Fruit fly (Drosophila melanogaster) whole organism, embryonic: Measurements from ENCODE around the gene Eip93F.

Experiments used
- ATbp ChIP-seq: fragments of 200-800 bp; sonication (Bioruptor generic); optimal IDR thresholded peaks from 2 replicates; lab custom pipeline; 2017; ENCODE audit warnings: missing biosample characterization, mild to moderate bottlenecking, missing genetic modification characterization, missing genetic modification reagents
- Asciz ChIP-seq: fragments of 200-800 bp; sonication (Bioruptor generic); optimal IDR thresholded peaks from 2 replicates; lab custom pipeline; 2017; ENCODE audit warnings: missing biosample characterization, mild to moderate bottlenecking, missing genetic modification characterization, missing genetic modification reagents
- B-H1 ChIP-seq: fragments of 200-800 bp; sonication (Bioruptor generic); IDR thresholded peaks from 3 replicates; pipeline ENCODE4 v1.3.6; 2022; ENCODE audit warnings: missing biosample characterization, missing genetic modification characterization
- CG10321 ChIP-seq: fragments of 200-800 bp; sonication (Bioruptor generic); IDR thresholded peaks from 2 replicates; pipeline ENCODE4 v1.3.6; 2022; ENCODE audit warnings: missing biosample characterization, missing genetic modification characterization
- CG11085 ChIP-seq: fragments of 200-800 bp; sonication (Bioruptor generic); IDR thresholded peaks from 2 replicates; pipeline ENCODE4 v1.3.6; 2022; ENCODE audit warnings: missing biosample characterization, missing genetic modification characterization
- CG11398 ChIP-seq: fragments of 200-800 bp; sonication (Bioruptor generic); optimal IDR thresholded peaks from 2 replicates; lab custom pipeline; 2016; ENCODE audit warnings: missing biosample characterization, missing genetic modification characterization
- CG11456 ChIP-seq: fragments of 200-800 bp; sonication (Bioruptor generic); IDR thresholded peaks from 3 replicates; pipeline ENCODE4 v1.3.6; 2022; ENCODE audit warnings: missing biosample characterization, missing genetic modification characterization
- CG11560 ChIP-seq: fragments of 200-800 bp; sonication (Bioruptor generic); IDR thresholded peaks from 3 replicates; pipeline ENCODE4 v1.3.6; 2022; ENCODE audit warnings: missing biosample characterization, missing genetic modification characterization
- CG12236 ChIP-seq: fragments of 200-800 bp; sonication (Bioruptor generic); optimal IDR thresholded peaks from 2 replicates; lab custom pipeline; 2016; ENCODE audit warnings: missing biosample characterization, missing genetic modification characterization
- CG16815 ChIP-seq: fragments of 200-800 bp; sonication (Bioruptor generic); optimal IDR thresholded peaks from 3 replicates; lab custom pipeline; 2017; ENCODE audit warnings: missing biosample characterization, mild to moderate bottlenecking, missing genetic modification characterization
- CG17186 ChIP-seq: fragments of 200-800 bp; sonication (Bioruptor generic); optimal IDR thresholded peaks from 3 replicates; lab custom pipeline; 2017; ENCODE audit warnings: missing biosample characterization, missing genetic modification reagents, missing genetic modification characterization
- CG17829 ChIP-seq: fragments of 200-800 bp; optimal IDR thresholded peaks from 2 replicates; lab custom pipeline; 2019; ENCODE audit warnings: missing biosample characterization, mild to moderate bottlenecking, missing genetic modification characterization, moderate library complexity
- CG2116 ChIP-seq: fragments of 200-800 bp; sonication (Bioruptor generic); optimal IDR thresholded peaks from 3 replicates; lab custom pipeline; 2018; ENCODE audit warnings: missing biosample characterization, mild to moderate bottlenecking, missing genetic modification characterization
- CG3065 ChIP-seq: fragments of 200-800 bp; sonication (Bioruptor generic); optimal IDR thresholded peaks from 2 replicates; lab custom pipeline; 2016; ENCODE audit warnings: missing biosample characterization, missing genetic modification characterization
- CG3407 ChIP-seq: fragments of 200-800 bp; sonication (Bioruptor generic); optimal IDR thresholded peaks from 2 replicates; lab custom pipeline; 2018; ENCODE audit warnings: missing biosample characterization, mild to moderate bottlenecking, missing genetic modification characterization
- CG34224 ChIP-seq: fragments of 200-800 bp; sonication (Bioruptor generic); IDR thresholded peaks from 3 replicates; pipeline ENCODE4 v1.3.6; 2022; ENCODE audit warnings: missing biosample characterization, missing genetic modification characterization; ENCODE audit not compliant: partially characterized antibody
- CG3847 ChIP-seq: fragments of 200-800 bp; sonication (Bioruptor generic); IDR thresholded peaks from 2 replicates; pipeline ENCODE4 v1.3.6; 2022; ENCODE audit warnings: missing biosample characterization, missing genetic modification characterization
- CG6272 ChIP-seq: fragments of 200-800 bp; sonication (Bioruptor generic); IDR thresholded peaks from 2 replicates; pipeline ENCODE4 v1.3.6; 2022; ENCODE audit warnings: missing biosample characterization, missing genetic modification characterization
- CG6765 ChIP-seq: fragments of 200-800 bp; sonication (Bioruptor generic); optimal IDR thresholded peaks from 3 replicates; lab custom pipeline; 2017; ENCODE audit warnings: missing biosample characterization, mild to moderate bottlenecking, missing genetic modification characterization
- CG9932 ChIP-seq: fragments of 200-800 bp; sonication (Bioruptor generic); IDR thresholded peaks from 2 replicates; pipeline ENCODE4 v1.3.6; 2022; ENCODE audit warnings: missing biosample characterization, missing genetic modification characterization
- Camta ChIP-seq: fragments of 200-800 bp; sonication (Bioruptor generic); optimal IDR thresholded peaks from 2 replicates; lab custom pipeline; 2016; ENCODE audit warnings: missing biosample characterization, missing genetic modification characterization
- Elba2 ChIP-seq: fragments of 200-800 bp; sonication (Bioruptor generic); optimal IDR thresholded peaks from 3 replicates; lab custom pipeline; 2016; ENCODE audit warnings: missing biosample characterization, missing genetic modification characterization
- Ets65A ChIP-seq: fragments of 200-800 bp; sonication (Bioruptor generic); peaks from one replicate; lab custom pipeline; 2016; ENCODE audit warnings: missing biosample characterization, missing genetic modification characterization
- Ets97D ChIP-seq: fragments of 200-800 bp; sonication (Bioruptor generic); optimal IDR thresholded peaks from 3 replicates; lab custom pipeline; 2016; ENCODE audit warnings: missing biosample characterization, missing genetic modification characterization
- H15 ChIP-seq: fragments of 200-800 bp; sonication (Bioruptor generic); IDR thresholded peaks from 3 replicates; pipeline ENCODE4 v1.3.6; 2022; ENCODE audit warnings: missing biosample characterization, missing genetic modification characterization
- Hr39 ChIP-seq: fragments of >200 bp; optimal IDR thresholded peaks from 2 replicates; lab custom pipeline; 2017
- MESR4 ChIP-seq: fragments of 200-800 bp; sonication (Bioruptor generic); optimal IDR thresholded peaks from 2 replicates; lab custom pipeline; 2018; ENCODE audit warnings: missing biosample characterization, mild to moderate bottlenecking, missing genetic modification characterization, moderate library complexity
- Med ChIP-seq: fragments of 200-800 bp; sonication (Bioruptor generic); peaks from one replicate; lab custom pipeline; 2016; ENCODE audit warnings: missing biosample characterization, missing genetic modification characterization, mild to moderate bottlenecking, inconsistent platforms, moderate library complexity
- Mrtf ChIP-seq: fragments of 200-800 bp; sonication (Bioruptor generic); IDR thresholded peaks from 3 replicates; pipeline ENCODE4 v1.3.6; 2022; ENCODE audit warnings: missing biosample characterization, missing genetic modification characterization
- Nf-YB ChIP-seq: fragments of 200-800 bp; sonication (Bioruptor generic); optimal IDR thresholded peaks from 3 replicates; lab custom pipeline; 2019; ENCODE audit warnings: missing biosample characterization, mild to moderate bottlenecking, missing genetic modification characterization, moderate library complexity
- PHDP ChIP-seq: fragments of 200-800 bp; sonication (Bioruptor generic); optimal IDR thresholded peaks from 3 replicates; lab custom pipeline; 2018; ENCODE audit warnings: missing biosample characterization, mild to moderate bottlenecking, missing genetic modification characterization, moderate library complexity
- Scr ChIP-seq: fragments of 200-800 bp; sonication (Bioruptor generic); IDR thresholded peaks from 2 replicates; pipeline ENCODE4 v1.3.6; 2022; ENCODE audit warnings: missing biosample characterization, missing genetic modification characterization; ENCODE audit not compliant: partially characterized antibody
- Sry-β ChIP-seq: fragments of 200-800 bp; sonication (Bioruptor generic); optimal IDR thresholded peaks from 2 replicates; lab custom pipeline; 2018; ENCODE audit warnings: missing biosample characterization, mild to moderate bottlenecking, missing genetic modification characterization, moderate library complexity
- Xrp1 ChIP-seq: fragments of 200-800 bp; sonication (Bioruptor generic); IDR thresholded peaks from 2 replicates; pipeline ENCODE4 v1.3.6; 2022; ENCODE audit warnings: missing biosample characterization, missing genetic modification characterization
- bigmax ChIP-seq: fragments of 200-800 bp; sonication (Bioruptor generic); optimal IDR thresholded peaks from 2 replicates; lab custom pipeline; 2018; ENCODE audit warnings: missing biosample characterization, mild to moderate bottlenecking, missing genetic modification characterization
- cwo ChIP-seq: fragments of 200-800 bp; sonication (Bioruptor generic); optimal IDR thresholded peaks from 3 replicates; lab custom pipeline; 2017; ENCODE audit warnings: missing biosample characterization, missing genetic modification characterization, mild to moderate bottlenecking, moderate library complexity, missing genetic modification reagents
- dati ChIP-seq: fragments of 200-800 bp; sonication (Bioruptor generic); IDR thresholded peaks from 2 replicates; pipeline ENCODE4 v1.3.6; 2022; ENCODE audit warnings: missing biosample characterization, missing genetic modification characterization
- dmrt11E ChIP-seq: fragments of 200-800 bp; sonication (Bioruptor generic); optimal IDR thresholded peaks from 3 replicates; lab custom pipeline; 2018; ENCODE audit warnings: missing biosample characterization, mild to moderate bottlenecking, missing genetic modification characterization, moderate library complexity
- ftz-f1 ChIP-seq: fragments of 200-800 bp; sonication (Bioruptor generic); optimal IDR thresholded peaks from 2 replicates; lab custom pipeline; 2016; ENCODE audit warnings: missing biosample characterization, missing genetic modification characterization
- gcm ChIP-seq: fragments of 200-800 bp; sonication (Bioruptor generic); optimal IDR thresholded peaks from 2 replicates; lab custom pipeline; 2019; ENCODE audit warnings: missing biosample characterization, mild to moderate bottlenecking, missing genetic modification characterization, moderate library complexity
- ind ChIP-seq: fragments of 200-800 bp; sonication (Bioruptor generic); optimal IDR thresholded peaks from 3 replicates; lab custom pipeline; 2016; ENCODE audit warnings: missing biosample characterization, missing genetic modification characterization
- inv ChIP-seq: fragments of 200-800 bp; sonication (Bioruptor generic); IDR thresholded peaks from 2 replicates; pipeline ENCODE4 v1.3.6; 2022; ENCODE audit warnings: missing biosample characterization, missing genetic modification characterization; ENCODE audit not compliant: partially characterized antibody
- luna ChIP-seq: fragments of 200-800 bp; sonication (Bioruptor generic); optimal IDR thresholded peaks from 2 replicates; lab custom pipeline; 2016; ENCODE audit warnings: missing biosample characterization, missing genetic modification characterization
- repo ChIP-seq: fragments of 200-800 bp; sonication (Bioruptor generic); optimal IDR thresholded peaks from 2 replicates; lab custom pipeline; 2016; ENCODE audit warnings: missing biosample characterization, missing genetic modification characterization
- row ChIP-seq: fragments of 200-800 bp; sonication (Bioruptor generic); IDR thresholded peaks from 3 replicates; pipeline ENCODE4 v1.3.6; 2022; ENCODE audit warnings: missing biosample characterization, missing genetic modification characterization
- tin ChIP-seq: fragments of 200-800 bp; sonication (Bioruptor generic); optimal IDR thresholded peaks from 3 replicates; lab custom pipeline; 2016; ENCODE audit warnings: missing biosample characterization, missing genetic modification characterization
- tx ChIP-seq: fragments of 200-800 bp; sonication (Bioruptor generic); optimal IDR thresholded peaks from 2 replicates; lab custom pipeline; 2016; ENCODE audit warnings: missing biosample characterization, missing genetic modification characterization
- unpg ChIP-seq: fragments of 200-800 bp; sonication (Bioruptor generic); optimal IDR thresholded peaks from 3 replicates; lab custom pipeline; 2018; ENCODE audit warnings: missing biosample characterization, mild to moderate bottlenecking, missing genetic modification characterization, moderate library complexity
- vfl ChIP-seq: fragments of 200-800 bp; sonication (Bioruptor generic); optimal IDR thresholded peaks from 2 replicates; lab custom pipeline; 2016; ENCODE audit warnings: missing biosample characterization, missing genetic modification characterization
- z ChIP-seq: fragments of 200-800 bp; sonication (Bioruptor generic); IDR thresholded peaks from 3 replicates; pipeline ENCODE4 v1.3.6; 2022; ENCODE audit warnings: missing biosample characterization, missing genetic modification characterization
- zen ChIP-seq: fragments of 200-800 bp; sonication (Bioruptor generic); optimal IDR thresholded peaks from 3 replicates; lab custom pipeline; 2018; ENCODE audit warnings: missing biosample characterization, mild to moderate bottlenecking, missing genetic modification characterization, moderate library complexity

Gene Eip93F

DNA sequence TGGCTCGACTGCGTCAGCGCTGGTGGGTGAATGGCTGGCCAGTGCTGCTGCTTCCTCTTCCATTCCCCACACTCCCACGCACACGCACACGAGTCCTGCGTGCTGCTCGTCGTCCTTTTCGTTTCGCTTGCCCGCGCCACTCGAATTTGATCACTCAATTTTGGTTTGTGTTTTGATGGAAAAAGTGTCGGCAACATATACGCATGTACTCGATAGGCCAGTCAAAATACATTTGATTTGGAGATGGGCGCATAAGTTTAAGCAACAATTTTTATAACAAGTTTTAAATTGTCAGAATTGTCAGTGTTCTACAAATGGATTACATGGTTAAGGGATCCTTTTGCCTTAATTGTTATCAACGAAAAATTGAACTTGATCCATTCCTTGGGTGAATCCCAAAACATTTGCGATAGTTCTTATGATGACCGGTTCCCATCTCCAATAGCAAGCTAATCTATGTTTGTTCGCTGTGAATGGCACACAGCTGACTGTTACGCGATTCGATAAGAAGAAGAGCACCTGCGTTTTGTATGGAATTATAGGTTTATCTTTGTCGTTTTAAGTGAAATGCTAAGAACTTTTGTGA lies 74.2 kb downstream of the Eip93F start, which contains the start of the genes Mitofilin and mRpL35 (continued):
- no peak for TF ChIP-seq CG3407
- no peak for TF ChIP-seq CG3847
- TF ChIP-seq Med (GFP tag; lab: Kevin White, UChicago): peak; percentile 76
- peak; percentile 46 for TF ChIP-seq inv
- TF ChIP-seq CG17186 (GFP tag; lab: Kevin White, UChicago): peak; percentile 2
- TF ChIP-seq CG11085: no peak
- TF ChIP-seq tin: peak; percentile 9
- peak; percentile 83 for TF ChIP-seq row (GFP tag; lab: Robert Waterston, UW)
- TF ChIP-seq Scr (GFP tag; lab: Robert Waterston, UW): peak; percentile 71
- TF ChIP-seq ftz-f1 (GFP tag; lab: Kevin White, UChicago): no peak
- no peak for TF ChIP-seq ATbp (GFP tag; lab: Kevin White, UChicago)
- TF ChIP-seq Sry-β: peak; percentile 49
- no peak for TF ChIP-seq Mrtf
- peak; percentile 24 for TF ChIP-seq CG12236 (GFP tag; lab: Kevin White, UChicago)
- 0 out of 3 replicates have a peak, but pooled peaks have one; percentile 24 for TF ChIP-seq CG34224 (GFP tag; lab: Robert Waterston, UW)
- TF ChIP-seq repo: no peak
- no peak for TF ChIP-seq CG11560
- TF ChIP-seq CG11456 (GFP tag; lab: Robert Waterston, UW): no peak
- peak; percentile 43 for TF ChIP-seq CG2116
- peak; percentile 56 for TF ChIP-seq luna
- 0 out of 3 replicates have a peak, but pooled peaks have one; percentile 7 for TF ChIP-seq H15 (GFP tag; lab: Robert Waterston, UW)
- TF ChIP-seq CG6765 (GFP tag; lab: Kevin White, UChicago): no peak
- TF ChIP-seq Hr39: no peak
- TF ChIP-seq Asciz (GFP tag; lab: Kevin White, UChicago): no peak
- TF ChIP-seq bigmax (GFP tag; lab: Kevin White, UChicago): no peak
- TF ChIP-seq CG3065 (GFP tag; lab: Kevin White, UChicago): no peak
- no peak for TF ChIP-seq Elba2 (GFP tag; lab: Kevin White, UChicago)
- TF ChIP-seq CG11398 (GFP tag; lab: Kevin White, UChicago): no peak
- TF ChIP-seq B-H1 (GFP tag; lab: Robert Waterston, UW): no peak
- peak; percentile 19 for TF ChIP-seq vfl (GFP tag; lab: Kevin White, UChicago)
- no peak for TF ChIP-seq PHDP (tag; lab: Kevin White, UChicago)
- TF ChIP-seq CG10321 (GFP tag; lab: Robert Waterston, UW): no peak
- no peak for TF ChIP-seq gcm (GFP tag; lab: Kevin White, UChicago)
- no peak for TF ChIP-seq Xrp1 (GFP tag; lab: Robert Waterston, UW)
- peak; percentile 90 for TF ChIP-seq Ets65A (GFP tag; lab: Kevin White, UChicago)
- TF ChIP-seq dati (GFP tag; lab: Robert Waterston, UW): no peak
- no peak for TF ChIP-seq unpg (GFP tag; lab: Kevin White, UChicago)
- peak; percentile 1 for TF ChIP-seq dmrt11E (tag; lab: Kevin White, UChicago)
- peak; percentile 34 for TF ChIP-seq MESR4 (GFP tag; lab: Kevin White, UChicago)
- peak; percentile 16 for TF ChIP-seq zen (tag; lab: Kevin White, UChicago)
- TF ChIP-seq ind: peak; percentile 44
- peak; percentile 8 for TF ChIP-seq CG16815 (GFP tag; lab: Kevin White, UChicago)
- TF ChIP-seq Nf-YB (GFP tag; lab: Kevin White, UChicago): no peak
- TF ChIP-seq tx (GFP tag; lab: Kevin White, UChicago): peak; percentile 55
- peak; percentile 23 for TF ChIP-seq Camta
- no peak for TF ChIP-seq z (GFP tag; lab: Robert Waterston, UW)
- TF ChIP-seq CG9932: peak; percentile 61
- no peak for TF ChIP-seq cwo (GFP tag; lab: Kevin White, UChicago)
- TF ChIP-seq Ets97D: peak; percentile 46
- TF ChIP-seq CG17829 (tag; lab: Kevin White, UChicago): peak; percentile 39
- no peak; the same call in 1 of the 2 replicates for TF ChIP-seq CG6272 (GFP tag; lab: Robert Waterston, UW)
